Worm (Caenorhabditis elegans) whole organism, young adult: ENCODE measurements around the gene F19H6.6.

Experiments used
- B0035.1 ChIP-seq: sonication (generic microtip); optimal IDR thresholded peaks from 2 replicates; lab custom pipeline; 2016; ENCODE audit warnings: missing genetic modification characterization, mild to moderate bottlenecking, missing compliant biosample characterization, missing genotype, missing genetic modification reagents
- B0261.1 ChIP-seq: sonication (generic microtip); optimal IDR thresholded peaks from 2 replicates; lab custom pipeline; 2016; ENCODE audit warnings: mild to moderate bottlenecking, missing genetic modification characterization, moderate library complexity, missing compliant biosample characterization
- F10E7.11 ChIP-seq: sonication (generic microtip); optimal IDR thresholded peaks from 2 replicates; lab custom pipeline; 2017; ENCODE audit warnings: mild to moderate bottlenecking, missing genetic modification characterization, moderate library complexity, missing compliant biosample characterization
- athp-1 ChIP-seq: sonication (generic microtip); optimal IDR thresholded peaks from 2 replicates; lab custom pipeline; 2017; ENCODE audit warnings: mild to moderate bottlenecking, missing genetic modification characterization, missing compliant biosample characterization
- bed-1 ChIP-seq: fragments of 200-800 bp; sonication (Bioruptor generic); IDR thresholded peaks from 2 replicates; pipeline ENCODE4 v1.3.6; 2022; ENCODE audit warnings: missing genetic modification reagents, missing genetic modification characterization, missing compliant biosample characterization
- ceh-27 ChIP-seq: fragments of 200-800 bp; sonication (Bioruptor generic); optimal IDR thresholded peaks from 2 replicates; lab custom pipeline; 2018; ENCODE audit warnings: mild to moderate bottlenecking, missing genetic modification characterization, moderate library complexity, missing compliant biosample characterization
- egl-44 ChIP-seq: fragments of 200-800 bp; sonication (Bioruptor generic); IDR thresholded peaks from 2 replicates; pipeline ENCODE4 v1.3.6; 2022; ENCODE audit warnings: missing genetic modification reagents, missing genetic modification characterization, missing compliant biosample characterization
- hlh-26 ChIP-seq: fragments of 200-800 bp; sonication (Bioruptor generic); conservative IDR thresholded peaks from 2 replicates; pipeline ENCODE4 v1.3.6; 2022; ENCODE audit warnings: missing genetic modification reagents, missing genetic modification characterization, missing compliant biosample characterization
- hmg-20 ChIP-seq: fragments of 200-800 bp; sonication (Bioruptor generic); IDR thresholded peaks from 2 replicates; pipeline ENCODE4 v1.3.6; 2022; ENCODE audit warnings: missing genetic modification reagents, missing genetic modification characterization, missing compliant biosample characterization
- nfyb-1 ChIP-seq: fragments of 200-800 bp; sonication (Bioruptor generic); IDR thresholded peaks from 2 replicates; pipeline ENCODE4 v1.3.6; 2022; ENCODE audit warnings: missing genetic modification reagents, missing genetic modification characterization, missing compliant biosample characterization
- nhr-90 ChIP-seq: sonication (generic microtip); optimal IDR thresholded peaks from 2 replicates; lab custom pipeline; 2016; ENCODE audit warnings: missing genotype, mild to moderate bottlenecking, missing genetic modification characterization, missing compliant biosample characterization
- tlf-1 ChIP-seq: fragments of 200-800 bp; sonication (Bioruptor generic); optimal IDR thresholded peaks from 2 replicates; lab custom pipeline; 2018; ENCODE audit warnings: mild to moderate bottlenecking, missing genetic modification characterization, missing compliant biosample characterization
- zfh-2 ChIP-seq: fragments of 200-800 bp; sonication (Bioruptor generic); conservative IDR thresholded peaks from 2 replicates; pipeline ENCODE4 v1.3.6; 2022; ENCODE audit warnings: missing genetic modification reagents, missing genetic modification characterization, missing compliant biosample characterization

F19H6.6 gene

DNA sequence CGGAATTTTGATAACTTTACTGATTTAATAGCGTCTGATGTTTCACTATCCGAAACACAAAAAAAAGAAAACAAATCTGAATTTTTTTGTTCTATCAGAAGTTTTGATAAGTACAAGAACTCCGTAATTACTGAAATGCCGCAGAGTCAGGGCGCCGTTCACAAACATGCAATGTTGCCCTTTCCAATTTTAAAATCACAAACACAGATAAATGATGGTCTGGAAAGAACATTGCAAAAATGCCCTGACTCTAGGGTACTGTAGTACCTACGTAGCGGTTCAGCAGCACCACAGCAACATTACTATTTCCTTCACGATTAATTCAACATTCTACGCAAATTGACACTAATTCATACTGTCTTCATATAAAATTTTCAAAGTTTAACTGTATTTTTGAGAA lies 46.0 kb downstream of the F19H6.6 start:
- no peak for TF ChIP-seq athp-1 (tag; lab: Kevin White, UChicago)
- TF ChIP-seq tlf-1 (GFP tag; lab: Kevin White, UChicago): no peak
- TF ChIP-seq ceh-27 (GFP tag; lab: Kevin White, UChicago): no peak
- TF ChIP-seq B0035.1 (tag; lab: Kevin White, UChicago): no peak
- TF ChIP-seq B0261.1 (tag; lab: Kevin White, UChicago): no peak
- TF ChIP-seq nhr-90 (tag; lab: Kevin White, UChicago): no peak
- TF ChIP-seq hlh-26: no peak
- no peak for TF ChIP-seq egl-44 (GFP tag; lab: Robert Waterston, UW)
- no peak for TF ChIP-seq nfyb-1 (GFP tag; lab: Robert Waterston, UW)
- TF ChIP-seq hmg-20 (GFP tag; lab: Robert Waterston, UW): no peak

DNA sequence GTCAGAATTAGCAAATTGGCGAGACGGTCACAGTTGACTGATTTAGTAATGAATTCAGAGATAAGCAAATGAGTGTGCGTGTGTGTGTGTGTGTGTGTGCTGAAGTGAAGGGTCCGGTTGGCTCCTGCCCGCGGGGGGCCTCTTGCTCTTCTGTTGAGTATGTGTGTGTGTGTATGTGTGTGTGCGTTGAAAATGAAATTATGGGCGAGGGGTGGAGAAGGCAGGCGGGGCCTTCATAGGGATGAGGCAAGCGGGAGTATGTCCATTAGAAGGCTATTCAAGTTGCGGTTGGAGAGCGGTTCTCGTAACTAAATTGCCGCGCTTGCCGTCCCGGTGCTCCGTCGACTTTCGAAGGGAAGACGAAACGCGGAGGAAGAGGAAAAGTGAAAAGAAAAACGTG lies 46.7 kb downstream of the F19H6.6 start:
- no peak for TF ChIP-seq bed-1 (GFP tag; lab: Robert Waterston, UW)
- TF ChIP-seq F10E7.11 (tag; lab: Kevin White, UChicago): no peak
- peak; percentile 69 for TF ChIP-seq zfh-2
- TF ChIP-seq tlf-1 (GFP tag; lab: Kevin White, UChicago): no peak
